Fruit fly (Drosophila melanogaster): ENCODE data around the gene CG5418.

DNA sequence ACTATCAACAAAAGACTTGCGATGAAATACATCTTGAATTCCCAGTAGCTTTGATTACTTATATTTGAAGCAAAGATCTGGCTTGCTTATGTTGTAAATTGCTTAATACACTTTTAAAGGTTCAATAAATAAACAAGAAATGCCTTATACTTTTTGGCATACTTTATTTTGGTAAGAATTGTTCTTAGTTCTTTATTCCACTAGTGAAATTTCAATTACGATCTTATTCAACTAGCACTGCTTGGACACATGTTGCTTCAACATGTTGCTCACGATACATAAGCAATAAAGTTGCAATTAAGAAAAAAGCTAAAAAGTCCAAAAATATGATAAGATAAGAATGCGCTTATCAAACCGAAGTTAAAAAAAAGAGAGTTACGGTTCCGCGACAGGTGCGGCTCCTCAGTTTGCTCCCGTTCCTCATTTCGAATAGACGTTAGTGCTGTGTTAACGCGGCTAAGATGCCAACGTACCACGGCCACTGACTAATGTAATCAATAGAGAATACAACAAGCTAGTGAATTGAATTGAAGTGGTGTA lies 4.9 kb downstream of the CG5418 start, which contains the start of the genes CG5421 and Oatp33Eb:
- TF ChIP-seq CG4424 (GFP tag; optimal IDR thresholded peaks at IDR 0.05) (no peak), CG9215 (GFP tag; IDR thresholded peaks at IDR 0.05) (no peak), Sox100B (GFP tag; optimal IDR thresholded peaks at IDR 0.05) (no peak), psq (GFP tag; optimal IDR thresholded peaks at IDR 0.05) (no peak), CHES-1-like (GFP tag; optimal IDR thresholded peaks at IDR 0.05) (no peak), grau (tag; optimal IDR thresholded peaks at IDR 0.05) (no peak), CG13296 (GFP tag; optimal IDR thresholded peaks at IDR 0.05) (no peak), CG18011 (GFP tag; optimal IDR thresholded peaks at IDR 0.05) (no peak), BtbVII (GFP tag; optimal IDR thresholded peaks at IDR 0.05) (no peak), CTCF (GFP tag; optimal IDR thresholded peaks at IDR 0.05) (no peak), Vsx1 (GFP tag; optimal IDR thresholded peaks at IDR 0.05) (no peak)
